Fruit fly (Drosophila melanogaster): ENCODE measurements around the gene CG14277.

DNA sequence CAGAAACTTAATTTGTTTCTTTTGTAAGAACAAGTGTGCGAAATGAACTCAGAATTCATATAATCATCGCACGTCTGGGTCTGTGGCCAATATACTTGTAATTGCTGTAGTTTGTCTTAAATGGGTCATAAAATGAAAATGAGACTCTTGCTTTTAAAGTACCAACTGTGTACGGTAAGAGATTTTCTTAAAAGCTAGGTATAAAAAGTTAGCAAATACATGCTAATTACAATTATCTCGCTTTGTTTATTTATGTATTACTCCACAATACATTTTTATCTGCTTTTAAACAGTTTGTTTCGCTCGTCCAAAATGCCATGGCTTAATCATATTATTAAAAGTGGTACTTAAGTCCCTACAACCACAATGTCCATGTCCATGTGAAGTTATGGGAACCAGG is 38.5 kb upstream of the CG14277 start:
- TF ChIP-seq CG8301 (tag; optimal IDR thresholded peaks at IDR 0.05), result no peak
- no peak for TF ChIP-seq CG34367 (tag; optimal IDR thresholded peaks at IDR 0.05)
- no peak for TF ChIP-seq CG4496 (GFP tag; IDR thresholded peaks at IDR 0.05)
- TF ChIP-seq Pif1A (GFP tag; optimal IDR thresholded peaks at IDR 0.05), result no peak
- no peak for TF ChIP-seq CG9948 (tag; optimal IDR thresholded peaks at IDR 0.05)
- no peak for TF ChIP-seq CG8159 (tag; optimal IDR thresholded peaks at IDR 0.05)
- no peak for TF ChIP-seq EcR (GFP tag; optimal IDR thresholded peaks at IDR 0.05)
- no peak for TF ChIP-seq Snoo (tag; optimal IDR thresholded peaks at IDR 0.05)
- no peak for TF ChIP-seq CG13204 (GFP tag; optimal IDR thresholded peaks at IDR 0.05)
